Worm (Caenorhabditis elegans) whole organism, late embryonic: Measurements from ENCODE around the gene srh-290.

Experiments used
- C08G9.2 ChIP-seq: sonication (generic microtip); optimal IDR thresholded peaks from 2 replicates; lab custom pipeline; 2016; ENCODE audit warnings: mild to moderate bottlenecking, missing genetic modification characterization, moderate library complexity, missing compliant biosample characterization
- C38D4.7 ChIP-seq: fragments of 200-800 bp; sonication (Bioruptor generic); optimal IDR thresholded peaks from 2 replicates; lab custom pipeline; 2018; ENCODE audit warnings: mild to moderate bottlenecking, missing genetic modification characterization, moderate library complexity, missing compliant biosample characterization
- F13H6.1 ChIP-seq: sonication (generic microtip); optimal IDR thresholded peaks from 2 replicates; lab custom pipeline; 2016; ENCODE audit warnings: missing genetic modification characterization, missing compliant biosample characterization
- K02D7.2 ChIP-seq: sonication (generic microtip); optimal IDR thresholded peaks from 2 replicates; lab custom pipeline; 2017; ENCODE audit warnings: mild to moderate bottlenecking, missing genetic modification characterization, missing compliant biosample characterization
- K09A11.1 ChIP-seq: sonication (generic microtip); optimal IDR thresholded peaks from 2 replicates; lab custom pipeline; 2017; ENCODE audit warnings: antibody characterized with exemption, mild to moderate bottlenecking, missing genetic modification characterization, missing compliant biosample characterization; ENCODE audit not compliant: insufficient read depth
- T23F11.4 ChIP-seq: fragments of 200-800 bp; sonication (Bioruptor generic); optimal IDR thresholded peaks from 2 replicates; lab custom pipeline; 2018; ENCODE audit warnings: mild to moderate bottlenecking, missing genetic modification characterization, missing compliant biosample characterization
- ceh-14 ChIP-seq: sonication (generic microtip); optimal IDR thresholded peaks from 2 replicates; lab custom pipeline; 2016; ENCODE audit warnings: missing genotype, missing genetic modification characterization, missing compliant biosample characterization
- ceh-22 ChIP-seq: sonication (generic microtip); optimal IDR thresholded peaks from 2 replicates; lab custom pipeline; 2017; ENCODE audit warnings: missing biosample characterization, missing genetic modification characterization
- ceh-30 ChIP-seq: fragments of 150-350 bp; optimal IDR thresholded peaks from 2 replicates; lab custom pipeline; 2014; ENCODE audit warnings: missing biosample characterization, missing genetic modification characterization
- ceh-34 ChIP-seq: sonication (generic microtip); optimal IDR thresholded peaks from 2 replicates; lab custom pipeline; 2016; ENCODE audit warnings: mild to moderate bottlenecking, missing genetic modification characterization, missing compliant biosample characterization
- ceh-45 ChIP-seq: fragments of 200-800 bp; sonication (Bioruptor generic); IDR thresholded peaks from 2 replicates; pipeline ENCODE4 v1.3.6; 2022; ENCODE audit warnings: missing genetic modification reagents, missing genetic modification characterization, missing compliant biosample characterization
- ceh-6 ChIP-seq: fragments of 200-800 bp; sonication (Bioruptor generic); optimal IDR thresholded peaks from 2 replicates; lab custom pipeline; 2018; ENCODE audit warnings: mild to moderate bottlenecking, missing genetic modification characterization, missing compliant biosample characterization
- dve-1 ChIP-seq: sonication (generic microtip); optimal IDR thresholded peaks from 2 replicates; lab custom pipeline; 2017; ENCODE audit warnings: antibody characterized with exemption, mild to moderate bottlenecking, missing genetic modification characterization, missing compliant biosample characterization
- fkh-10 ChIP-seq: fragments of 150-350 bp; optimal IDR thresholded peaks from 2 replicates; lab custom pipeline; 2014; ENCODE audit warnings: missing biosample characterization, missing genetic modification reagents, missing genetic modification characterization
- fkh-6 ChIP-seq: sonication (generic microtip); optimal IDR thresholded peaks from 2 replicates; lab custom pipeline; 2016; ENCODE audit warnings: missing genetic modification characterization, missing compliant biosample characterization
- gmeb-2 ChIP-seq: sonication (generic microtip); optimal IDR thresholded peaks from 2 replicates; lab custom pipeline; 2016; ENCODE audit warnings: missing genetic modification characterization, inconsistent platforms, missing compliant biosample characterization
- hlh-13 ChIP-seq: fragments of 200-800 bp; sonication (Bioruptor generic); optimal IDR thresholded peaks from 2 replicates; lab custom pipeline; 2018; ENCODE audit warnings: mild to moderate bottlenecking, missing genetic modification characterization, missing compliant biosample characterization
- hlh-15 ChIP-seq: sonication (generic microtip); optimal IDR thresholded peaks from 2 replicates; lab custom pipeline; 2016; ENCODE audit warnings: missing genetic modification characterization, missing compliant biosample characterization
- hlh-30 ChIP-seq: sonication (generic microtip); optimal IDR thresholded peaks from 2 replicates; lab custom pipeline; 2017; ENCODE audit warnings: antibody characterized with exemption, missing genetic modification characterization, missing compliant biosample characterization; ENCODE audit not compliant: insufficient read depth
- lin-11 ChIP-seq: fragments of 200-800 bp; sonication (Bioruptor generic); optimal IDR thresholded peaks from 2 replicates; lab custom pipeline; 2018; ENCODE audit warnings: mild to moderate bottlenecking, missing genetic modification characterization, missing compliant biosample characterization
- madf-2 ChIP-seq: sonication (generic microtip); optimal IDR thresholded peaks from 2 replicates; lab custom pipeline; 2017; ENCODE audit warnings: missing genetic modification characterization, missing compliant biosample characterization
- nhr-232 ChIP-seq: sonication (generic microtip); optimal IDR thresholded peaks from 2 replicates; lab custom pipeline; 2016; ENCODE audit warnings: missing genetic modification characterization, missing compliant biosample characterization
- odd-2 ChIP-seq: sonication (generic microtip); optimal IDR thresholded peaks from 2 replicates; lab custom pipeline; 2017; ENCODE audit warnings: antibody characterized with exemption, mild to moderate bottlenecking, missing genetic modification characterization, missing compliant biosample characterization
- pag-3 ChIP-seq: sonication (generic microtip); optimal IDR thresholded peaks from 2 replicates; lab custom pipeline; 2016; ENCODE audit warnings: missing compliant biosample characterization, missing genetic modification characterization, borderline replicate concordance
- pat-9 ChIP-seq: fragments of 200-800 bp; sonication (Bioruptor generic); optimal IDR thresholded peaks from 2 replicates; lab custom pipeline; 2018; ENCODE audit warnings: mild to moderate bottlenecking, missing genetic modification characterization, moderate library complexity, missing compliant biosample characterization
- pqm-1 ChIP-seq: sonication (generic microtip); optimal IDR thresholded peaks from 2 replicates; lab custom pipeline; 2016; ENCODE audit warnings: missing genetic modification characterization, missing compliant biosample characterization
- pros-1 ChIP-seq: fragments of 150-350 bp; optimal IDR thresholded peaks from 2 replicates; lab custom pipeline; 2014; ENCODE audit warnings: missing biosample characterization, missing genetic modification reagents, missing genetic modification characterization
- rnt-1 ChIP-seq: sonication (generic microtip); optimal IDR thresholded peaks from 2 replicates; lab custom pipeline; 2016; ENCODE audit warnings: missing genetic modification characterization, missing compliant biosample characterization
- sdc-2 ChIP-seq: sonication (generic microtip); optimal IDR thresholded peaks from 2 replicates; lab custom pipeline; 2016; ENCODE audit warnings: missing genotype, missing genetic modification characterization, missing compliant biosample characterization
- sox-2 ChIP-seq: fragments of 200-800 bp; sonication (Bioruptor generic); IDR thresholded peaks from 2 replicates; pipeline ENCODE4 v1.3.6; 2022; ENCODE audit warnings: missing genetic modification reagents, missing genetic modification characterization, missing compliant biosample characterization
- sox-4 ChIP-seq: sonication (generic microtip); optimal IDR thresholded peaks from 2 replicates; lab custom pipeline; 2017; ENCODE audit warnings: mild to moderate bottlenecking, missing genetic modification characterization, inconsistent platforms, missing compliant biosample characterization
- syd-9 ChIP-seq: sonication (generic microtip); optimal IDR thresholded peaks from 2 replicates; lab custom pipeline; 2016; ENCODE audit warnings: mild to moderate bottlenecking, missing genetic modification characterization, moderate library complexity, missing compliant biosample characterization
- tbx-2 ChIP-seq: sonication (generic microtip); optimal IDR thresholded peaks from 2 replicates; lab custom pipeline; 2016; ENCODE audit warnings: missing genetic modification characterization, missing compliant biosample characterization
- tbx-7 ChIP-seq: sonication (generic microtip); optimal IDR thresholded peaks from 2 replicates; lab custom pipeline; 2016; ENCODE audit warnings: missing genotype, missing genetic modification characterization, missing compliant biosample characterization
- ttx-3 ChIP-seq: sonication (generic microtip); optimal IDR thresholded peaks from 2 replicates; lab custom pipeline; 2016; ENCODE audit warnings: missing genetic modification reagents, missing genetic modification characterization, missing compliant biosample characterization
- unc-3 ChIP-seq, 2 experiments: fragments of 200-800 bp in 1 of 2; sonication (Bioruptor generic) in 1 of 2; sonication (generic microtip) in 1 of 2; conservative IDR thresholded peaks in 1 of 2; optimal IDR thresholded peaks in 1 of 2; 2 replicates each; pipeline versions ENCODE4 v1.3.6 to Lab custom; 2016 to 2022; ENCODE audit warnings: missing compliant biosample characterization in 2 of 2, missing genetic modification characterization in 2 of 2, missing genetic modification reagents in 1 of 2
- unc-42 ChIP-seq: sonication (generic microtip); optimal IDR thresholded peaks from 2 replicates; lab custom pipeline; 2016; ENCODE audit warnings: missing genotype, missing genetic modification characterization, missing compliant biosample characterization
- ztf-16 ChIP-seq: sonication (generic microtip); optimal IDR thresholded peaks from 2 replicates; lab custom pipeline; 2017; ENCODE audit warnings: missing genetic modification characterization, missing compliant biosample characterization

The srh-290 gene

ce11 chrV:17790191-17790590, at the start of gene srh-290:
srh-290 (plus strand) TSS chrV:17790491.
- TF ChIP-seq sox-4 (tag; lab: Kevin White, UChicago) (no peak), lin-11 (tag; lab: Kevin White, UChicago) (no peak), pros-1 (no peak), hlh-13 (GFP tag; lab: Kevin White, UChicago) (no peak), K02D7.2 (tag; lab: Kevin White, UChicago) (no peak), ztf-16 (tag; lab: Kevin White, UChicago) (no peak), odd-2 (no peak), nhr-232 (tag; lab: Kevin White, UChicago) (no peak)

- TF ChIP-seq dve-1 (tag; lab: Kevin White, UChicago) (peak; percentile 83), rnt-1 (tag; lab: Kevin White, UChicago) (no peak)
Measured at ce11 chrV:17743802-17744201, 46.5 kb upstream of the srh-290 start.

DNA sequence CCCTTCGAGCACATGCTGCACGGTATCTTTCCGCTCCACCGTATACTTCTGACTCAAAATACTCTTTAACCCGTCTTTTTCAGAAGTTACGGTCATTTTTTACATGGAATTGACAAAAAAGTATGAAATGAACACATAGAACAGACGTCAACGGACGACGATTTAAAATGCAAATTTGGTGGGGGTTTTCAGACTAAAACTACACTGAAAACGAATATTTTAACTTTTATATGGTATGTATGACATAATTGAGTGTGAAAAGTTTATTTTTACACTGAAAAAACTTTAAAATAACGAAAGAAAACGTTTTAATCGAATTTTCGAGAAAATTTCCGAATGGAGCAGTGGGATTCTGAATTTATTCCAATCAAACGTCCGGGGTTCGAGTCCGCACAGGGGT, 43.3 kb upstream of the srh-290 start, which contains the start of gene twk-36:
TSS of gene twk-36 (minus strand) at position 101 of the 400 bp plus-strand sequence.
- TF ChIP-seq unc-42 (tag; lab: Kevin White, UChicago) (no peak), fkh-6 (tag; lab: Kevin White, UChicago) (no peak), pqm-1 (tag; lab: Kevin White, UChicago) (no peak)

DNA sequence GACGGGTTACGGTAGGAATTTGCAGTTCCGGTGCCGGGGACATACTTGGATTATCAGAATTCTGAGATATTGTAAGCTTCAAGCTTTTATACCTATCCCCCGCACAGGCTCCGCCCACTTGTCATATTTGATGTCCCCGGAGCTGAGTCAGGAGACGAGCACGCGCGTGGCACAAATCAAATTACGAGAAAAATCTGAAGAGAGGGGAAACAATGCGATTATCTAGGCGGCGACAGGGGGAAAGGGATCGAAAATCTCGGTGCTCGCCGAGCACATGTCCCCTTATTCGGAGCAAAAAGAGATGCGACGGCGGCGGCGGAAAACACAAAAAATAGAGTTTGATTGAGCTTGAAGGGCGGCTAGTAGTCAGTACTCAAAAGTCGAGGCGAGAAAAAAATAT, 41.1 kb upstream of the srh-290 start, which contains the start of gene R12G8.1:
TSS of gene R12G8.1 (minus strand) at position 63 of the 400 bp plus-strand sequence.
- peak; percentile 1 for TF ChIP-seq pag-3 (tag; lab: Kevin White, UChicago)
- no peak for TF ChIP-seq K09A11.1
- TF ChIP-seq unc-42 (tag; lab: Kevin White, UChicago) = peak; percentile 98

- TF ChIP-seq ceh-30 (tag; lab: Kevin White, UChicago) = no peak
- no peak for TF ChIP-seq dve-1 (tag; lab: Kevin White, UChicago)
- no peak for TF ChIP-seq C08G9.2 (tag; lab: Kevin White, UChicago)
- no peak for TF ChIP-seq hlh-15 (tag; lab: Kevin White, UChicago)
- no peak for TF ChIP-seq hlh-30 (tag; lab: Kevin White, UChicago)
- TF ChIP-seq pag-3 (tag; lab: Kevin White, UChicago) = no peak
- no peak for TF ChIP-seq K09A11.1
- no peak for TF ChIP-seq ttx-3 (tag; lab: Kevin White, UChicago)
- no peak for TF ChIP-seq ztf-16 (tag; lab: Kevin White, UChicago)
- TF ChIP-seq fkh-6 (tag; lab: Kevin White, UChicago) = no peak
- no peak for TF ChIP-seq rnt-1 (tag; lab: Kevin White, UChicago)
- no peak for TF ChIP-seq syd-9 (tag; lab: Kevin White, UChicago)
- no peak for TF ChIP-seq odd-2
- TF ChIP-seq ceh-34 (tag; lab: Kevin White, UChicago) = no peak
- TF ChIP-seq madf-2 (tag; lab: Kevin White, UChicago) = no peak
- TF ChIP-seq pqm-1 (tag; lab: Kevin White, UChicago) = no peak
- TF ChIP-seq F13H6.1 (tag; lab: Kevin White, UChicago) = no peak
- no peak for TF ChIP-seq ceh-14 (tag; lab: Kevin White, UChicago)
- TF ChIP-seq fkh-10 = no peak
Measured at ce11 chrV:17752340-17752739, 38.0 kb upstream of the srh-290 start.

DNA sequence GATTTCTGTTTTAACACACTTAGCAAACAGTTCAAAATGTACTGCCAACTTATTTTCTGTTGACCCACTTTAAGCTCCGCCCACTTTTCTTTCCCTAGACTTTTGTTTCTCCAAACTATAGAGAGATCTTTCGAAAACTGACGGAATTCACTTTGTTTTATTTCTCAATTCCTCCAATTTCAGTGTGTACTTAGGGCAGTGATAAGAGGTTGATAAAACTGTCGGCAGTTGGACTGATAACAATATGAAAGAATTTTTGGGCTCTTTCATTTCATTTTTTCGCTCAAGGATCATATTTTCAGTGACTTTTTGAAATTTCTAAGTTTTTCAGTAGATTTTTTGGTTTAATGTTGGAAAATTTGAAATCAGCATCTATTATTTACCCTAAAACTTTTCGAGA, 35.3 kb upstream of the srh-290 start:
- TF ChIP-seq sdc-2 (tag; lab: Kevin White, UChicago) (no peak), F13H6.1 (tag; lab: Kevin White, UChicago) (no peak), rnt-1 (tag; lab: Kevin White, UChicago) (no peak), T23F11.4 (GFP tag; lab: Kevin White, UChicago) (no peak), pat-9 (tag; lab: Kevin White, UChicago) (no peak), C38D4.7 (GFP tag; lab: Kevin White, UChicago) (no peak), unc-3 (GFP tag; conservative IDR thresholded peaks at IDR 0.05; lab: Robert Waterston, UW) (no peak), unc-3 (tag; optimal IDR thresholded peaks at IDR 0.05; lab: Kevin White, UChicago) (no peak), unc-42 (tag; lab: Kevin White, UChicago) (no peak), tbx-7 (tag; lab: Kevin White, UChicago) (no peak), ceh-45 (no peak), C08G9.2 (tag; lab: Kevin White, UChicago) (no peak), tbx-2 (no peak), gmeb-2 (tag; lab: Kevin White, UChicago) (no peak), ceh-6 (GFP tag; lab: Kevin White, UChicago) (no peak), ceh-22 (tag; lab: Kevin White, UChicago) (no peak), sox-2 (GFP tag; lab: Robert Waterston, UW) (no peak)
